Worm (Caenorhabditis elegans): ENCODE data around the gene fbxa-96.
A peak's percentile ranks its signal among the peaks of the same experiment; 100 is the strongest.

fbxa-96 gene

DNA sequence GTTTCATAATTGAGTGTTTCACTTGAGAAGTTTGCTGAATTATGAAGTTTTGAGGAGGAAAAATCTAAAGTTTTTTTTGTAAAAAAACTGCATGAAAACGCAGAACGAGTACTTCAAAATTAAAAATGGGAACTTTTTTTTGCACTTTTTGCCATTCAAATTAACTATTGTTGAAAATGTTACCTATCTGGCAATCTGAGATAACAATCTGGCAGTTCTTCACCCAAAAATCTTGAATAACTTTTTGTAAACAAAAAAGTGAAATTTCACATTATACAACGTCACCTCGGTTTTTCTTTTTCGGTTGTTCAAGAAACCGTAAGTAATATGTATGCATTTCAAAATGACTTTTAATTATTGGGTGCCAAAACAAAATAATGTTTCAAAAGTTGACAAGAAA, 17.7 kb downstream of the fbxa-96 start:
- TF ChIP-seq lin-14 (GFP tag; optimal IDR thresholded peaks at IDR 0.05) (peak; percentile 31), efl-1 (optimal IDR thresholded peaks at IDR 0.05) (no peak), efl-1 (GFP tag; optimal IDR thresholded peaks at IDR 0.05 in 1 of 2) (no peak), blmp-1 (tag; optimal IDR thresholded peaks at IDR 0.05) (peak; percentile 23), hpl-2 (GFP tag; optimal IDR thresholded peaks at IDR 0.05) (no peak), nhr-19 (GFP tag; conservative IDR thresholded peaks at IDR 0.05) (no peak), alr-1 (tag; optimal IDR thresholded peaks at IDR 0.05; ENCODE audit: borderline replicate concordance) (no peak), F16B12.6 (tag; optimal IDR thresholded peaks at IDR 0.05) (no peak), fkh-4 (tag; optimal IDR thresholded peaks at IDR 0.05; ENCODE audit: borderline replicate concordance) (no peak), nhr-85 (tag) (peak; percentile 64)

DNA sequence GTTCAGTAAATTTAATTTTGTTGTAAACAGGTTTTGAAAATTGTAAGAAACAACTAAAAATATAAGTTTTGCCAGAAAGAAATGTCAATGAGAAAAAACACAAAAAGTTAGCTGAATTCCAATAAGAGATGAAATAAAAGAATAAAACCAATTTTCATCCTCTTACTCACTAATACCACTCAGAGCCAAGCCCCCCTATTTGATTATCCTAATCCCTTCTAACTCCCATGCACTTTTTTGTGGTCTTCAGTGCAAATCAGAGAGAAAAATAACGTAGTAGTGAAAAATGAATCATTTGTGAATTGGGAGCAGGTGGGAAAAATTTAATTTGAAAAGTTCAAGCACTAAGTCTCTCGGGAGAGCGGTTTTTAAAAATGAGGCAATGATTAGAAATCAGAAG, 18.9 kb downstream of the fbxa-96 start:
- TF ChIP-seq fkh-8 (tag; optimal IDR thresholded peaks at IDR 0.05) (peak; percentile 9), efl-1 (optimal IDR thresholded peaks at IDR 0.05) (no peak), efl-1 (GFP tag; optimal IDR thresholded peaks at IDR 0.05 in 1 of 2) (no peak), nhr-19 (GFP tag; conservative IDR thresholded peaks at IDR 0.05) (no peak)

DNA sequence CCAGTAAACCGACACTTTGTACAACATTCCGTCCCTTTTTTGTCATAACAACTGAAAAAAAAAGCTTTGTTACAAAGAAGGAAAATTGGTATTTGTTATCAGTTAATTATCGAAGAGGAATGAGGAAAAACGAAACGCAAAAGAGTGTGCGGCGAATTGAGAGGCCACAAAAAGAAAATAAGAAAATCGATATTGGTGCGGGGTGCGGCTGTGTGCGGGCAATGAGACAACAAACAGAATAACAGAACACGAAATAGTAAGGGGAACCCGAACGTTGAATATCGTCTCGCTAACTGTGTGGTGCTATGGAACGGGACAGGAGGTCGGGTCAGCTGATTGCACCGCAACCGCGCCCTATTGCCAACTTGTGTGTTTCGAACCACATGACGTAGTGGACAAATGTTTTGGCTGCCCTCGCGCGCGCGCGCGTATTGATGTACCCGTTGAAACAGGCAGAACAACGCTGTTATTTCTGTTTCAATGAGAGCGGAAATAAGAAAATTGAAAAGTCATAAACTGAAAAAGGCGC, 19.6 kb downstream of the fbxa-96 start, which contains the start of gene C18B12.4:
C18B12.4 (minus strand) TSS at position 51 of the 529 bp plus-strand sequence.
- TF ChIP-seq unc-30 (tag; optimal IDR thresholded peaks at IDR 0.05), result no peak
- TF ChIP-seq grh-1 (GFP tag; IDR thresholded peaks at IDR 0.05), result peak; percentile 66
- no peak for TF ChIP-seq dsc-1 (tag; optimal IDR thresholded peaks at IDR 0.05)
- peak; percentile 94 for TF ChIP-seq snu-23 (GFP tag; optimal IDR thresholded peaks at IDR 0.05)
- TF ChIP-seq efl-1 (optimal IDR thresholded peaks at IDR 0.05), result peak; percentile 58 to 69
- peak; percentile 63 to 95 for TF ChIP-seq efl-1 (GFP tag; optimal IDR thresholded peaks at IDR 0.05 in 1 of 2)
- TF ChIP-seq tbx-2 (tag; optimal IDR thresholded peaks at IDR 0.05), result peak; percentile 86
- TF ChIP-seq hlh-17 (GFP tag; optimal IDR thresholded peaks at IDR 0.05; ENCODE audit: borderline replicate concordance), result no peak
- TF ChIP-seq egl-27 (tag; optimal IDR thresholded peaks at IDR 0.05), result no peak
- TF ChIP-seq xbp-1 (tag; optimal IDR thresholded peaks at IDR 0.05), result peak; percentile 79
- TF ChIP-seq mep-1 (tag; optimal IDR thresholded peaks at IDR 0.05), result peak; percentile 77
- no peak for TF ChIP-seq zag-1 (tag; optimal IDR thresholded peaks at IDR 0.05)
- TF ChIP-seq lin-15B (tag; optimal IDR thresholded peaks at IDR 0.05), result peak; percentile 71
- TF ChIP-seq fkh-10 (GFP tag; optimal IDR thresholded peaks at IDR 0.05), result peak; percentile 30
- peak; percentile 46 for TF ChIP-seq nhr-237 (tag; optimal IDR thresholded peaks at IDR 0.05)
- TF ChIP-seq elt-3 (tag; optimal IDR thresholded peaks at IDR 0.05), result peak in 2 of 6 experiments; percentile 69 to 84
- peak; percentile 85 for TF ChIP-seq fkh-8 (tag; optimal IDR thresholded peaks at IDR 0.05)
- TF ChIP-seq nhr-85 (tag), result peak; percentile 95
- peak; percentile 63 for TF ChIP-seq blmp-1 (tag; optimal IDR thresholded peaks at IDR 0.05)
- TF ChIP-seq skn-1 (tag; optimal IDR thresholded peaks at IDR 0.05), result peak; percentile 93
- TF ChIP-seq sptf-1 (tag; optimal IDR thresholded peaks at IDR 0.05), result no peak
- TF ChIP-seq pqm-1 (tag; optimal IDR thresholded peaks at IDR 0.05), result no peak
- peak; percentile 48 for TF ChIP-seq sup-37 (GFP tag; optimal IDR thresholded peaks at IDR 0.05)
- TF ChIP-seq ceh-82 (tag; optimal IDR thresholded peaks at IDR 0.05), result peak in 2 of 3 experiments; percentile 48 to 93
- TF ChIP-seq C34B4.2 (tag; optimal IDR thresholded peaks at IDR 0.05), result no peak
- no peak for TF ChIP-seq mef-2 (tag; optimal IDR thresholded peaks at IDR 0.05)
- no peak for TF ChIP-seq aly-2 (tag; optimal IDR thresholded peaks at IDR 0.05)
- TF ChIP-seq ztf-4 (tag; optimal IDR thresholded peaks at IDR 0.05), result peak; percentile 71
- peak; percentile 79 to 90 for TF ChIP-seq lin-35 (GFP tag; optimal IDR thresholded peaks at IDR 0.05)
- TF ChIP-seq ama-1 (optimal IDR thresholded peaks at IDR 0.05), result no peak
- TF ChIP-seq pax-3 (tag; optimal IDR thresholded peaks at IDR 0.05), result peak; percentile 58
- peak; percentile 46 for TF ChIP-seq snpc-4 (tag; optimal IDR thresholded peaks at IDR 0.05)
- TF ChIP-seq nhr-11 (tag; optimal IDR thresholded peaks at IDR 0.05), result no peak
- no peak for TF ChIP-seq nhr-84 (tag; optimal IDR thresholded peaks at IDR 0.05)
- TF ChIP-seq tlp-1 (tag; optimal IDR thresholded peaks at IDR 0.05), result no peak
- TF ChIP-seq jun-1 (tag; optimal IDR thresholded peaks at IDR 0.05), result peak; percentile 45
- TF ChIP-seq ces-1 (GFP tag; optimal IDR thresholded peaks at IDR 0.05), result no peak
- TF ChIP-seq hpl-2 (GFP tag; optimal IDR thresholded peaks at IDR 0.05), result no peak
- TF ChIP-seq aha-1 (tag; optimal IDR thresholded peaks at IDR 0.05), result no peak
- TF ChIP-seq ceh-88 (GFP tag; IDR thresholded peaks at IDR 0.05), result peak; percentile 74; the same call in 1 of the 2 replicates
- no peak for TF ChIP-seq ceh-90 (tag; optimal IDR thresholded peaks at IDR 0.05)
- peak; percentile 95 for TF ChIP-seq unc-130 (tag; optimal IDR thresholded peaks at IDR 0.05)
- TF ChIP-seq zip-4 (GFP tag; optimal IDR thresholded peaks at IDR 0.05), result no peak
- TF ChIP-seq fos-1 (tag; optimal IDR thresholded peaks at IDR 0.05), result peak; percentile 38

All from whole organism, L1 larva.